Fruit fly (Drosophila melanogaster) whole organism, embryonic: Measurements from ENCODE around the gene Agpat1.

ENCODE experiments used
- Ada2b ChIP-seq: fragments of 200-800 bp; sonication (Bioruptor generic); IDR thresholded peaks from 2 replicates; pipeline ENCODE4 v1.3.6; 2022; ENCODE audit warnings: missing biosample characterization, missing genetic modification characterization
- CG11398 ChIP-seq: fragments of 200-800 bp; sonication (Bioruptor generic); optimal IDR thresholded peaks from 2 replicates; lab custom pipeline; 2016; ENCODE audit warnings: missing biosample characterization, missing genetic modification characterization
- CG11695 ChIP-seq: fragments of 200-800 bp; sonication (Bioruptor generic); IDR thresholded peaks from 3 replicates; pipeline ENCODE4 v1.3.6; 2022; ENCODE audit warnings: missing biosample characterization, missing genetic modification characterization
- CG12769 ChIP-seq: fragments of 200-800 bp; sonication (Bioruptor generic); optimal IDR thresholded peaks from 2 replicates; lab custom pipeline; 2019; ENCODE audit warnings: missing biosample characterization, mild to moderate bottlenecking, missing genetic modification characterization, moderate library complexity
- CG14710 ChIP-seq: fragments of 200-800 bp; sonication (Bioruptor generic); optimal IDR thresholded peaks from 3 replicates; lab custom pipeline; 2019; ENCODE audit warnings: missing biosample characterization, mild to moderate bottlenecking, missing genetic modification characterization, moderate library complexity
- CG1647 ChIP-seq: fragments of 200-800 bp; sonication (Bioruptor generic); optimal IDR thresholded peaks from 3 replicates; lab custom pipeline; 2016; ENCODE audit warnings: missing biosample characterization, missing genetic modification characterization
- CG17385 ChIP-seq: fragments of 200-800 bp; sonication (Bioruptor generic); optimal IDR thresholded peaks from 3 replicates; lab custom pipeline; 2018; ENCODE audit warnings: missing biosample characterization, mild to moderate bottlenecking, missing genetic modification characterization
- CG3163 ChIP-seq: fragments of 200-800 bp; sonication (Bioruptor generic); optimal IDR thresholded peaks from 3 replicates; lab custom pipeline; 2016; ENCODE audit warnings: missing biosample characterization, missing genetic modification characterization
- CG32767 ChIP-seq: fragments of 200-800 bp; sonication (Bioruptor generic); IDR thresholded peaks from 2 replicates; pipeline ENCODE4 v1.3.6; 2022; ENCODE audit warnings: missing biosample characterization, missing genetic modification characterization
- CG3995 ChIP-seq: fragments of 200-800 bp; sonication (Bioruptor generic); optimal IDR thresholded peaks from 3 replicates; lab custom pipeline; 2016; ENCODE audit warnings: missing biosample characterization, missing genetic modification characterization
- CG4360 ChIP-seq: fragments of 200-800 bp; sonication (Bioruptor generic); IDR thresholded peaks from 2 replicates; pipeline ENCODE4 v1.3.6; 2022; ENCODE audit warnings: missing biosample characterization, missing genetic modification characterization
- CG5180 ChIP-seq: fragments of 200-800 bp; sonication (Bioruptor generic); optimal IDR thresholded peaks from 3 replicates; lab custom pipeline; 2017; ENCODE audit warnings: missing biosample characterization, missing genetic modification characterization, mild to moderate bottlenecking, moderate library complexity, missing genetic modification reagents
- CG6175 ChIP-seq: fragments of 200-800 bp; sonication (Bioruptor generic); IDR thresholded peaks from 3 replicates; pipeline ENCODE4 v1.3.6; 2022; ENCODE audit warnings: missing biosample characterization, missing genetic modification characterization
- CG6689 ChIP-seq: fragments of 200-800 bp; sonication (Bioruptor generic); IDR thresholded peaks from 2 replicates; pipeline ENCODE4 v1.3.6; 2022; ENCODE audit warnings: missing biosample characterization, missing genetic modification characterization
- CG6813 ChIP-seq: fragments of 200-800 bp; sonication (Bioruptor generic); optimal IDR thresholded peaks from 2 replicates; lab custom pipeline; 2017; ENCODE audit warnings: missing biosample characterization, missing genetic modification characterization, mild to moderate bottlenecking, moderate library complexity, missing genetic modification reagents
- CG7745 ChIP-seq: fragments of 200-800 bp; sonication (Bioruptor generic); optimal IDR thresholded peaks from 2 replicates; lab custom pipeline; 2018; ENCODE audit warnings: missing biosample characterization, mild to moderate bottlenecking, missing genetic modification characterization, moderate library complexity
- CG7839 ChIP-seq: fragments of 200-800 bp; sonication (Bioruptor generic); optimal IDR thresholded peaks from 3 replicates; lab custom pipeline; 2018; ENCODE audit warnings: missing biosample characterization, mild to moderate bottlenecking, missing genetic modification characterization, moderate library complexity
- CG9797 ChIP-seq: fragments of 200-800 bp; sonication (Bioruptor generic); optimal IDR thresholded peaks from 3 replicates; lab custom pipeline; 2018; ENCODE audit warnings: missing biosample characterization, mild to moderate bottlenecking, missing genetic modification characterization
- CkIIα-i1 ChIP-seq: fragments of 200-800 bp; sonication (Bioruptor generic); IDR thresholded peaks from 2 replicates; pipeline ENCODE4 v1.3.6; 2022; ENCODE audit warnings: missing biosample characterization, missing genetic modification characterization
- Deaf1 ChIP-seq: fragments of 200-800 bp; optimal IDR thresholded peaks from 3 replicates; lab custom pipeline; 2019; ENCODE audit warnings: missing biosample characterization, mild to moderate bottlenecking, missing genetic modification characterization, moderate library complexity
- Doc2 ChIP-seq: fragments of 200-800 bp; sonication (Bioruptor generic); IDR thresholded peaks from 2 replicates; pipeline ENCODE4 v1.3.6; 2022; ENCODE audit warnings: missing biosample characterization, missing genetic modification characterization
- Fer1 ChIP-seq: fragments of 200-800 bp; sonication (Bioruptor generic); optimal IDR thresholded peaks from 2 replicates; lab custom pipeline; 2017; ENCODE audit warnings: missing biosample characterization, mild to moderate bottlenecking, missing genetic modification characterization
- Fer2 ChIP-seq: fragments of 200-800 bp; sonication (Bioruptor generic); optimal IDR thresholded peaks from 2 replicates; lab custom pipeline; 2018; ENCODE audit warnings: missing biosample characterization, mild to moderate bottlenecking, missing genetic modification characterization, moderate library complexity
- HmgD ChIP-seq: fragments of 200-800 bp; sonication (Bioruptor generic); optimal IDR thresholded peaks from 3 replicates; lab custom pipeline; 2016; ENCODE audit warnings: missing biosample characterization, missing genetic modification characterization
- Jarid2 ChIP-seq: fragments of 200-800 bp; sonication (Bioruptor generic); optimal IDR thresholded peaks from 3 replicates; lab custom pipeline; 2017; ENCODE audit warnings: mild to moderate bottlenecking, missing biosample characterization, missing genetic modification reagents, missing genetic modification characterization
- Mad ChIP-seq: fragments of 200-800 bp; sonication (Bioruptor generic); optimal IDR thresholded peaks from 2 replicates; lab custom pipeline; 2016; ENCODE audit warnings: missing biosample characterization, missing genetic modification characterization
- NK7.1 ChIP-seq: fragments of 200-800 bp; sonication (Bioruptor generic); optimal IDR thresholded peaks from 3 replicates; lab custom pipeline; 2016; ENCODE audit warnings: missing biosample characterization, missing genetic modification characterization
- Xbp1 ChIP-seq: fragments of 200-800 bp; sonication (Bioruptor generic); optimal IDR thresholded peaks from 3 replicates; lab custom pipeline; 2016; ENCODE audit warnings: missing biosample characterization, mild to moderate bottlenecking, missing genetic modification characterization
- bab2 ChIP-seq: fragments of 200-800 bp; sonication (Bioruptor generic); optimal IDR thresholded peaks from 2 replicates; lab custom pipeline; 2016; ENCODE audit warnings: missing biosample characterization, missing genetic modification characterization
- cg ChIP-seq: fragments of 200-800 bp; sonication (Bioruptor generic); optimal IDR thresholded peaks from 3 replicates; lab custom pipeline; 2019; ENCODE audit warnings: missing biosample characterization, mild to moderate bottlenecking, missing genetic modification characterization, moderate library complexity
- cwo ChIP-seq: fragments of 200-800 bp; sonication (Bioruptor generic); optimal IDR thresholded peaks from 3 replicates; lab custom pipeline; 2017; ENCODE audit warnings: missing biosample characterization, missing genetic modification characterization, mild to moderate bottlenecking, moderate library complexity, missing genetic modification reagents
- ems ChIP-seq: fragments of 200-800 bp; sonication (Bioruptor generic); optimal IDR thresholded peaks from 3 replicates; lab custom pipeline; 2016; ENCODE audit warnings: missing biosample characterization, missing genetic modification characterization
- exex ChIP-seq: fragments of 200-800 bp; sonication (Bioruptor generic); optimal IDR thresholded peaks from 4 replicates; lab custom pipeline; 2018; ENCODE audit warnings: missing biosample characterization, mild to moderate bottlenecking, missing genetic modification characterization, moderate library complexity
- gsb-n ChIP-seq: fragments of 200-800 bp; sonication (Bioruptor generic); optimal IDR thresholded peaks from 3 replicates; lab custom pipeline; 2018; ENCODE audit warnings: missing biosample characterization, mild to moderate bottlenecking, missing genetic modification characterization
- h ChIP-seq: fragments of >200 bp; optimal IDR thresholded peaks from 2 replicates; lab custom pipeline; 2017
- knrl ChIP-seq: fragments of 200-800 bp; sonication (Bioruptor generic); IDR thresholded peaks from 3 replicates; pipeline ENCODE4 v1.3.6; 2022; ENCODE audit warnings: missing biosample characterization, missing genetic modification characterization; ENCODE audit not compliant: partially characterized antibody
- mam ChIP-seq: fragments of 200-800 bp; sonication (Bioruptor generic); optimal IDR thresholded peaks from 3 replicates; lab custom pipeline; 2016; ENCODE audit warnings: missing biosample characterization, missing genetic modification characterization
- mirr ChIP-seq: fragments of 200-800 bp; sonication (Bioruptor generic); optimal IDR thresholded peaks from 3 replicates; lab custom pipeline; 2018; ENCODE audit warnings: missing biosample characterization, mild to moderate bottlenecking, missing genetic modification characterization
- p53 ChIP-seq: fragments of 200-800 bp; sonication (Bioruptor generic); optimal IDR thresholded peaks from 2 replicates; lab custom pipeline; 2016; ENCODE audit warnings: missing biosample characterization, missing genetic modification characterization
- pan ChIP-seq, 4 experiments: fragments of >200 bp in 3 of 4; fragments of 200-800 bp in 1 of 4; sonication (Bioruptor generic) in 1 of 4; optimal IDR thresholded peaks in 3 of 4; IDR thresholded peaks in 1 of 4; 2 replicates each; pipeline versions ENCODE4 v1.3.6 to Lab custom; 2017 to 2022; ENCODE audit warnings: missing biosample characterization in 2 of 4, missing genetic modification characterization in 2 of 4, mixed read lengths in 1 of 4
- pros ChIP-seq: fragments of 200-800 bp; sonication (Bioruptor generic); optimal IDR thresholded peaks from 3 replicates; lab custom pipeline; 2019; ENCODE audit warnings: missing biosample characterization, mild to moderate bottlenecking, missing genetic modification characterization, moderate library complexity
- rib ChIP-seq: fragments of 200-800 bp; sonication (Bioruptor generic); IDR thresholded peaks from 2 replicates; pipeline ENCODE4 v1.3.6; 2022; ENCODE audit warnings: missing biosample characterization, missing genetic modification characterization
- run ChIP-seq: fragments of 200-800 bp; sonication (Bioruptor generic); optimal IDR thresholded peaks from 3 replicates; lab custom pipeline; 2018; ENCODE audit warnings: missing biosample characterization, mild to moderate bottlenecking, missing genetic modification characterization
- salm ChIP-seq: fragments of 200-800 bp; sonication (Bioruptor generic); optimal IDR thresholded peaks from 2 replicates; lab custom pipeline; 2018; ENCODE audit warnings: missing biosample characterization, mild to moderate bottlenecking, missing genetic modification characterization
- sd ChIP-seq: fragments of 200-800 bp; sonication (Bioruptor generic); optimal IDR thresholded peaks from 3 replicates; lab custom pipeline; 2018; ENCODE audit warnings: missing biosample characterization, mild to moderate bottlenecking, missing genetic modification characterization, moderate library complexity
- shn ChIP-seq: fragments of 200-800 bp; sonication (Bioruptor generic); optimal IDR thresholded peaks from 3 replicates; lab custom pipeline; 2016; ENCODE audit warnings: missing biosample characterization, missing genetic modification characterization
- sug ChIP-seq: fragments of 200-800 bp; optimal IDR thresholded peaks from 2 replicates; lab custom pipeline; 2019; ENCODE audit warnings: missing biosample characterization, mild to moderate bottlenecking, missing genetic modification characterization, moderate library complexity
- tna ChIP-seq: fragments of 200-800 bp; sonication (Bioruptor generic); IDR thresholded peaks from 2 replicates; pipeline ENCODE4 v1.3.6; 2022; ENCODE audit warnings: missing biosample characterization, missing genetic modification characterization; ENCODE audit not compliant: partially characterized antibody
- trem ChIP-seq: fragments of 200-800 bp; optimal IDR thresholded peaks from 3 replicates; lab custom pipeline; 2019; ENCODE audit warnings: missing biosample characterization, mild to moderate bottlenecking, missing genetic modification characterization, moderate library complexity
- twi ChIP-seq: fragments of 200-800 bp; optimal IDR thresholded peaks from 2 replicates; lab custom pipeline; 2019; ENCODE audit warnings: missing biosample characterization, mild to moderate bottlenecking, missing genetic modification characterization, moderate library complexity
- z ChIP-seq: fragments of 200-800 bp; sonication (Bioruptor generic); IDR thresholded peaks from 3 replicates; pipeline ENCODE4 v1.3.6; 2022; ENCODE audit warnings: missing biosample characterization, missing genetic modification characterization

The Agpat1 gene

dm6 chrX:12739047-12739446 is 26.0 kb upstream of the Agpat1 start (continued):
- TF ChIP-seq CG5180 (GFP tag; lab: Kevin White, UChicago): peak; percentile 62
- no peak for TF ChIP-seq Xbp1 (GFP tag; lab: Kevin White, UChicago)
- TF ChIP-seq CG3163: peak; percentile 21
- TF ChIP-seq CG9797: no peak
- TF ChIP-seq z (GFP tag; lab: Robert Waterston, UW): no peak
- TF ChIP-seq CkIIα-i1: no peak
- TF ChIP-seq mam (GFP tag; lab: Kevin White, UChicago): no peak
- TF ChIP-seq run (tag; lab: Kevin White, UChicago): no peak
- no peak for TF ChIP-seq knrl (GFP tag; lab: Robert Waterston, UW)
- peak; percentile 30 for TF ChIP-seq pros (GFP tag; lab: Kevin White, UChicago)
- no peak for TF ChIP-seq CG6689 (GFP tag; lab: Robert Waterston, UW)
- TF ChIP-seq Deaf1: no peak
- TF ChIP-seq p53 (GFP tag; lab: Kevin White, UChicago): no peak
- no peak for TF ChIP-seq pan (optimal IDR thresholded peaks at IDR 0.05; lab: Kevin White, UChicago)
- TF ChIP-seq pan (GFP tag; optimal IDR thresholded peaks at IDR 0.05 in 1 of 2, IDR thresholded peaks at IDR 0.05 in 1 of 2): peak in 1 of 2 experiments; percentile 19
- TF ChIP-seq CG1647 (GFP tag; lab: Kevin White, UChicago): no peak
- no peak for TF ChIP-seq bab2 (GFP tag; lab: Kevin White, UChicago)
- no peak for TF ChIP-seq salm
- TF ChIP-seq CG32767 (GFP tag; lab: Robert Waterston, UW): no peak
- peak; percentile 55 for TF ChIP-seq twi
- peak; percentile 13 for TF ChIP-seq CG6813 (GFP tag; lab: Kevin White, UChicago)
- peak; percentile 31 for TF ChIP-seq CG7745 (tag; lab: Kevin White, UChicago)
- peak; percentile 59 for TF ChIP-seq CG17385 (GFP tag; lab: Kevin White, UChicago)
- peak; percentile 15 for TF ChIP-seq sug (tag; lab: Kevin White, UChicago)
- TF ChIP-seq Fer2 (tag; lab: Kevin White, UChicago): no peak
- TF ChIP-seq Fer1 (GFP tag; lab: Kevin White, UChicago): no peak
- TF ChIP-seq Doc2: no peak
- peak; percentile 41 for TF ChIP-seq CG12769 (tag; lab: Kevin White, UChicago)
- no peak for TF ChIP-seq CG3995 (GFP tag; lab: Kevin White, UChicago)
- TF ChIP-seq HmgD (GFP tag; lab: Kevin White, UChicago): no peak
- no peak for TF ChIP-seq CG6175
- no peak for TF ChIP-seq tna (GFP tag; lab: Robert Waterston, UW)
- peak; percentile 23 for TF ChIP-seq cwo (GFP tag; lab: Kevin White, UChicago)
- TF ChIP-seq trem (tag; lab: Kevin White, UChicago): no peak
- no peak for TF ChIP-seq gsb-n
- TF ChIP-seq Jarid2 (GFP tag; lab: Kevin White, UChicago): no peak
- no peak for TF ChIP-seq CG4360 (GFP tag; lab: Robert Waterston, UW)
- TF ChIP-seq CG7839 (tag; lab: Kevin White, UChicago): no peak
- TF ChIP-seq NK7.1: no peak
- TF ChIP-seq CG11695 (GFP tag; lab: Robert Waterston, UW): no peak
- no peak for TF ChIP-seq CG11398 (GFP tag; lab: Kevin White, UChicago)
- peak; percentile 13 for TF ChIP-seq exex (tag; lab: Kevin White, UChicago)
- TF ChIP-seq mirr (GFP tag; lab: Kevin White, UChicago): peak; percentile 17
- peak; percentile 82 for TF ChIP-seq sd (tag; lab: Kevin White, UChicago)
- TF ChIP-seq Mad (GFP tag; lab: Kevin White, UChicago): no peak
- no peak for TF ChIP-seq h (lab: Kevin White, UChicago)
- TF ChIP-seq ems: no peak
- TF ChIP-seq shn (GFP tag; lab: Kevin White, UChicago): no peak
- TF ChIP-seq Ada2b (GFP tag; lab: Robert Waterston, UW): no peak
- no peak for TF ChIP-seq CG14710 (tag; lab: Kevin White, UChicago)
- peak; percentile 39 for TF ChIP-seq cg (GFP tag; lab: Kevin White, UChicago)
- TF ChIP-seq rib (GFP tag; lab: Robert Waterston, UW): no peak; the same call in 1 of the 2 replicates
